Worm (Caenorhabditis elegans): ENCODE data around the gene F02D10.3.

The F02D10.3 gene

DNA sequence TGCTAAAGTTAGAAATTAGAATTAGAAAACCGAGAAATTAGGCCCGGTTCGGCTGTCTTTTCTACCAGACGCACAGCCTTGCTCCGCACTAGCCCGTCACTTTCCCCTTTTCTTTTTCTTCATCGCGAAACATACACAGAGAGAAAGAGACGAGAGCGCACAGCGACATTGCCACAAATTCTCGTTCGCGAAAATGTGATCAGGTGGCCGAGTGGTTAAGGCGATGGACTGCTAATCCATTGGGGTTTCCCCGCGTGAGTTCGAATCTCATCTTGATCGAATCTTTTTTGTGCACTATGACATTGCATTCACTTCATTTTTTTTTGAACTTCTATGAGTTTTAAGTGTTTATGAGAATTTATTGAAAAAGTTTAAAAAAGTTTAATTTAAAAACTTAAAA is 20.0 kb downstream of the F02D10.3 start (continued):
- TF ChIP-seq lir-1 (GFP tag; conservative IDR thresholded peaks at IDR 0.05) = no peak
- no peak for TF ChIP-seq ets-4 (GFP tag; optimal IDR thresholded peaks at IDR 0.05)
- TF ChIP-seq gei-17 (GFP tag; optimal IDR thresholded peaks at IDR 0.05) = peak; percentile 75
- TF ChIP-seq F39B2.1 (GFP tag; IDR thresholded peaks at IDR 0.05) = no peak
- TF ChIP-seq ZK185.1 (tag; optimal IDR thresholded peaks at IDR 0.05; ENCODE audit: poor library complexity, severe bottlenecking) = peak; percentile 61
- TF ChIP-seq F23B12.7 (tag; optimal IDR thresholded peaks at IDR 0.05; ENCODE audit: insufficient read depth) = peak; percentile 60
- TF ChIP-seq snpc-4 (GFP tag; optimal IDR thresholded peaks at IDR 0.05) = peak; percentile 9
- peak in 3 of 4 experiments; percentile 31 to 65 (median 41) for TF ChIP-seq snpc-4 (tag; optimal IDR thresholded peaks at IDR 0.05)
- peak; percentile 14 for TF ChIP-seq ztf-18 (tag; optimal IDR thresholded peaks at IDR 0.05)
- TF ChIP-seq let-607 (tag; optimal IDR thresholded peaks at IDR 0.05) = no peak
- TF ChIP-seq sdz-38 (tag; optimal IDR thresholded peaks at IDR 0.05) = no peak
- TF ChIP-seq ceh-27 (GFP tag; optimal IDR thresholded peaks at IDR 0.05) = peak; percentile 57
- peak; percentile 41 for TF ChIP-seq nhr-80 (tag; optimal IDR thresholded peaks at IDR 0.05)
- TF ChIP-seq hlh-12 (tag; optimal IDR thresholded peaks at IDR 0.05) = no peak
- TF ChIP-seq B0336.3 (GFP tag; IDR thresholded peaks at IDR 0.05) = peak; percentile 48; the same call in 1 of the 2 replicates
- TF ChIP-seq rec-8 (tag; optimal IDR thresholded peaks at IDR 0.05) = no peak
- TF ChIP-seq ama-1 (optimal IDR thresholded peaks at IDR 0.05) = no peak
- TF ChIP-seq ama-1 (GFP tag; optimal IDR thresholded peaks at IDR 0.05) = no peak
- peak; percentile 84 for TF ChIP-seq lin-26 (GFP tag; IDR thresholded peaks at IDR 0.05)
- peak; percentile 78 for TF ChIP-seq hmg-1.2 (GFP tag; IDR thresholded peaks at IDR 0.05)
- TF ChIP-seq Y56A3A.18 (GFP tag; IDR thresholded peaks at IDR 0.05) = peak; percentile 75; the same call in 1 of the 2 replicates
- peak; percentile 43 for TF ChIP-seq madf-10 (tag; optimal IDR thresholded peaks at IDR 0.05)
- TF ChIP-seq madf-6 (GFP tag; IDR thresholded peaks at IDR 0.05) = no peak; the same call in 1 of the 2 replicates
- no peak for TF ChIP-seq Y67H2A.10 (GFP tag; conservative IDR thresholded peaks at IDR 0.05)
- peak; percentile 6 for TF ChIP-seq sptf-2 (GFP tag; optimal IDR thresholded peaks at IDR 0.05)
- TF ChIP-seq T26A5.8 (tag; optimal IDR thresholded peaks at IDR 0.05) = no peak
- TF ChIP-seq F22D6.2 (tag; optimal IDR thresholded peaks at IDR 0.05) = no peak
- no peak for TF ChIP-seq unc-130 (GFP tag; optimal IDR thresholded peaks at IDR 0.05)
- TF ChIP-seq snpc-1.3 (tag; optimal IDR thresholded peaks at IDR 0.05; ENCODE audit: insufficient read depth) = peak; percentile 53
- TF ChIP-seq nfyb-1 (GFP tag; IDR thresholded peaks at IDR 0.05) = peak; percentile 47; the same call in 1 of the 2 replicates
- TF ChIP-seq cebp-1 (GFP tag; IDR thresholded peaks at IDR 0.05) = 0 out of 2 replicates have a peak, but pooled peaks have one; percentile 9
- no peak for TF ChIP-seq cebp-1 (tag; optimal IDR thresholded peaks at IDR 0.05)
- no peak for TF ChIP-seq lsl-1 (GFP tag; optimal IDR thresholded peaks at IDR 0.05)
- peak; percentile 32 for TF ChIP-seq nhr-179 (tag; optimal IDR thresholded peaks at IDR 0.05)
- peak; percentile 90 for TF ChIP-seq dox-1 (GFP tag; IDR thresholded peaks at IDR 0.05)
- TF ChIP-seq D2030.7 (GFP tag; IDR thresholded peaks at IDR 0.05) = peak; percentile 83
- TF ChIP-seq F10E7.11 (tag; optimal IDR thresholded peaks at IDR 0.05) = no peak
- no peak for TF ChIP-seq pha-4 (tag; optimal IDR thresholded peaks at IDR 0.05)
- TF ChIP-seq ekl-4 (GFP tag; IDR thresholded peaks at IDR 0.05) = peak; percentile 51; the same call in 1 of the 2 replicates
- TF ChIP-seq bed-1 (GFP tag; IDR thresholded peaks at IDR 0.05) = no peak
- TF ChIP-seq mcd-1 (GFP tag; IDR thresholded peaks at IDR 0.05) = peak; percentile 65
- no peak for TF ChIP-seq egrh-3 (GFP tag; IDR thresholded peaks at IDR 0.05)
- TF ChIP-seq ceh-100 (GFP tag; IDR thresholded peaks at IDR 0.05) = peak; percentile 49; the same call in 1 of the 2 replicates
- no peak for TF ChIP-seq K12H6.12 (tag; optimal IDR thresholded peaks at IDR 0.05)
- peak; percentile 60 for TF ChIP-seq K11D2.4 (GFP tag; IDR thresholded peaks at IDR 0.05)
- no peak for TF ChIP-seq akir-1 (GFP tag; optimal IDR thresholded peaks at IDR 0.05)
- TF ChIP-seq zfh-2 (GFP tag; conservative IDR thresholded peaks at IDR 0.05) = peak; percentile 40; the same call in 1 of the 2 replicates
- TF ChIP-seq athp-1 (tag; optimal IDR thresholded peaks at IDR 0.05) = no peak
- TF ChIP-seq tbp1 (GFP tag; optimal IDR thresholded peaks at IDR 0.05) = peak; percentile 92
